Fruit fly (Drosophila melanogaster): ENCODE data around the gene CG4116.

The CG4116 gene

DNA sequence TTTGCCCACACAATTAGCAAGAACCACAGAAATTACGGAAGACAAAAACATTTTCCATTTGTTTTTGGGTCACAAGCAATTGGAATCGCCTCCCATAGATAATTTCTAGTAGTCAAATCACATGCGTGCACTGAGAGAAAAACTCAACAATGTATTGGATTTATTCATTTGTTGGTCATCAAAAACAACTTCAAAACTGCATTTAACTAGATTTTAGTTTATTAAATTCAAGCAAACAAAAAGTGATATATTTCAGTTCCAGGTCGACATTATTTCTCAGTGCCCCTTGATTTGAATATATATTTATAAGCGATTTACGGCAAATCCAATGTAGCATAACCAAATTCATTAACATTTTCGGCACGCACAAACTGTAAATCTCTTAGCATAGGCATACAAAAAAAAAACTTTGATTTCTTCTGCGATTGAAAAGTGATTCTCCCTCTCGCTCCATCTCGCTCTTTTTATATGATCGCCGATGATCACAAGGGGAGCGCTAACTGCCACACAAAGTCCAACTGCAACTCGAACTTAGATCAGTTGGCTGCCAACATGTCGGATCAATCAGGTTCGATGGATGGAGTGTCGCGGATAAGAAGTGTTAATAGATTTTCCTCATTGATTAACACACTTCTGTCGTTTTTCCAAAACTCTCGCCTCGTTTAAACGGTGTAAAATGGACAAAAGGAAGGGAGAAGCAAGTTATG is 41.7 kb downstream of the CG4116 start (continued):
- 0 out of 3 replicates have a peak, but pooled peaks have one; percentile 21 for TF ChIP-seq H15 (GFP tag; IDR thresholded peaks at IDR 0.05)
- TF ChIP-seq CG13894 (tag; optimal IDR thresholded peaks at IDR 0.05): peak; percentile 18
- TF ChIP-seq CG12236 (GFP tag; optimal IDR thresholded peaks at IDR 0.05): peak; percentile 19
- peak; percentile 57 for TF ChIP-seq NfI (GFP tag; optimal IDR thresholded peaks at IDR 0.05)
- TF ChIP-seq HLHmδ (GFP tag; optimal IDR thresholded peaks at IDR 0.05): no peak
- no peak for TF ChIP-seq hbn (GFP tag; IDR thresholded peaks at IDR 0.05; ENCODE audit: partially characterized antibody)
- peak; percentile 18 for TF ChIP-seq zf30C (GFP tag; optimal IDR thresholded peaks at IDR 0.05)
- no peak for TF ChIP-seq Tbp (GFP tag; optimal IDR thresholded peaks at IDR 0.05)
- TF ChIP-seq btn (GFP tag; optimal IDR thresholded peaks at IDR 0.05): no peak
- TF ChIP-seq z (GFP tag; IDR thresholded peaks at IDR 0.05): no peak
- no peak for TF ChIP-seq dm (GFP tag; optimal IDR thresholded peaks at IDR 0.05)
- no peak for TF ChIP-seq dati (GFP tag; IDR thresholded peaks at IDR 0.05)
- TF ChIP-seq Scr (GFP tag; IDR thresholded peaks at IDR 0.05; ENCODE audit: partially characterized antibody): no peak
- no peak for TF ChIP-seq Lhr (GFP tag; optimal IDR thresholded peaks at IDR 0.05)
- 0 out of 3 replicates have a peak, but pooled peaks have one; percentile 60 for TF ChIP-seq Dbx (GFP tag; IDR thresholded peaks at IDR 0.05)
- peak; percentile 72 for TF ChIP-seq Oli (tag; optimal IDR thresholded peaks at IDR 0.05)
- peak; percentile 20 for TF ChIP-seq abd-A (tag; optimal IDR thresholded peaks at IDR 0.05)
- TF ChIP-seq Abd-B (GFP tag; optimal IDR thresholded peaks at IDR 0.05): peak; percentile 54
- peak; percentile 24 for TF ChIP-seq Mes4 (GFP tag; optimal IDR thresholded peaks at IDR 0.05)
- TF ChIP-seq nmo (GFP tag; optimal IDR thresholded peaks at IDR 0.05): peak; percentile 68
- no peak for TF ChIP-seq CG34376 (GFP tag; optimal IDR thresholded peaks at IDR 0.05)
- peak; percentile 28; the same call in 1 of the 2 replicates for TF ChIP-seq stc (GFP tag; IDR thresholded peaks at IDR 0.05)
- peak; percentile 26 for TF ChIP-seq D19A (tag; optimal IDR thresholded peaks at IDR 0.05)
- peak in 1 of 2 experiments; percentile 61 for TF ChIP-seq Hr51 (GFP tag; optimal IDR thresholded peaks at IDR 0.05)
- TF ChIP-seq sens (GFP tag): peak; percentile 95
- TF ChIP-seq CG8359 (GFP tag; optimal IDR thresholded peaks at IDR 0.05; ENCODE audit: borderline replicate concordance): no peak
- TF ChIP-seq Xrp1 (GFP tag; IDR thresholded peaks at IDR 0.05): peak; percentile 75
- no peak for TF ChIP-seq CG10431 (GFP tag; optimal IDR thresholded peaks at IDR 0.05)
- peak; percentile 36 for TF ChIP-seq tap (tag; optimal IDR thresholded peaks at IDR 0.05)
- TF ChIP-seq CG8765 (GFP tag; IDR thresholded peaks at IDR 0.05): 0 out of 2 replicates have a peak, but pooled peaks have one; percentile 27
- peak; percentile 48 for TF ChIP-seq CG9817 (tag; optimal IDR thresholded peaks at IDR 0.05)
- peak; percentile 73 for TF ChIP-seq gsb-n (tag; optimal IDR thresholded peaks at IDR 0.05)
- TF ChIP-seq CG43689 (GFP tag; IDR thresholded peaks at IDR 0.05): no peak
- no peak for TF ChIP-seq CG18619 (GFP tag; optimal IDR thresholded peaks at IDR 0.05)
- TF ChIP-seq bcd (GFP tag; optimal IDR thresholded peaks at IDR 0.05): peak; percentile 49
- TF ChIP-seq CG30431 (GFP tag; optimal IDR thresholded peaks at IDR 0.05): no peak
- TF ChIP-seq CG34224 (GFP tag; IDR thresholded peaks at IDR 0.05; ENCODE audit: partially characterized antibody): no peak
- no peak for TF ChIP-seq pfk (GFP tag; optimal IDR thresholded peaks at IDR 0.05)
- TF ChIP-seq sr (GFP tag; IDR thresholded peaks at IDR 0.05): no peak
- peak; percentile 18 for TF ChIP-seq HmgZ (tag; optimal IDR thresholded peaks at IDR 0.05)
- no peak for TF ChIP-seq CG7987 (GFP tag; optimal IDR thresholded peaks at IDR 0.05)
- no peak for TF ChIP-seq hb (GFP tag; IDR thresholded peaks at IDR 0.05; ENCODE audit: partially characterized antibody)
- TF ChIP-seq CG7745 (tag; optimal IDR thresholded peaks at IDR 0.05): no peak
- TF ChIP-seq CG14441 (GFP tag; IDR thresholded peaks at IDR 0.05): peak; percentile 63; the same call in 1 of the 2 replicates
- TF ChIP-seq pnt (GFP tag; optimal IDR thresholded peaks at IDR 0.05): peak; percentile 41
- TF ChIP-seq nau (GFP tag; optimal IDR thresholded peaks at IDR 0.05): no peak
- TF ChIP-seq Bgb (GFP tag; IDR thresholded peaks at IDR 0.05; ENCODE audit: partially characterized antibody): no peak
- peak; percentile 15 for TF ChIP-seq Max (GFP tag; optimal IDR thresholded peaks at IDR 0.05)
